Worm (Caenorhabditis elegans) whole organism, L2 larva: ENCODE measurements around the gene cng-2.

Source experiments
- C34F6.9 ChIP-seq: fragments of 150-350 bp; optimal IDR thresholded peaks from 2 replicates; lab custom pipeline; 2014; ENCODE audit warnings: missing biosample characterization, missing genetic modification characterization
- F13H6.1 ChIP-seq: sonication (generic microtip); optimal IDR thresholded peaks from 2 replicates; lab custom pipeline; 2016; ENCODE audit warnings: missing genetic modification characterization, missing compliant biosample characterization
- R02D3.7 ChIP-seq: fragments of 150-350 bp; optimal IDR thresholded peaks from 2 replicates; lab custom pipeline; 2014; ENCODE audit warnings: missing biosample characterization, missing genetic modification characterization
- ZK546.5 ChIP-seq: sonication (generic microtip); optimal IDR thresholded peaks from 2 replicates; lab custom pipeline; 2017; ENCODE audit warnings: missing biosample characterization, missing genetic modification characterization
- alr-1 ChIP-seq: fragments of 150-350 bp; optimal IDR thresholded peaks from 2 replicates; lab custom pipeline; 2014; ENCODE audit warnings: missing biosample characterization, missing genetic modification characterization
- ceh-82 ChIP-seq: fragments of 150-350 bp; optimal IDR thresholded peaks from 2 replicates; lab custom pipeline; 2014; ENCODE audit warnings: missing biosample characterization, missing genetic modification characterization
- crh-2 ChIP-seq: sonication (generic microtip); optimal IDR thresholded peaks from 2 replicates; lab custom pipeline; 2017; ENCODE audit warnings: missing biosample characterization, missing genetic modification characterization
- egl-27 ChIP-seq: sonication (generic microtip); optimal IDR thresholded peaks from 3 replicates; lab custom pipeline; 2017; ENCODE audit warnings: missing biosample characterization, missing genetic modification reagents, missing genetic modification characterization
- fos-1 ChIP-seq: fragments of 150-350 bp; optimal IDR thresholded peaks from 2 replicates; lab custom pipeline; 2014; ENCODE audit warnings: missing biosample characterization, missing genetic modification characterization
- lin-13 ChIP-seq: fragments of 150-350 bp; optimal IDR thresholded peaks from 2 replicates; lab custom pipeline; 2014; ENCODE audit warnings: missing biosample characterization, missing genetic modification reagents, missing genetic modification characterization
- lin-39 ChIP-seq: fragments of 150-350 bp; optimal IDR thresholded peaks from 2 replicates; lab custom pipeline; 2014; ENCODE audit warnings: missing biosample characterization, missing genetic modification reagents, missing genetic modification characterization
- lsy-2 ChIP-seq, 2 experiments: fragments of 150-350 bp in 1 of 2; sonication (generic microtip) in 1 of 2; optimal IDR thresholded peaks; 2 replicates each; lab custom pipeline; 2014 to 2017; ENCODE audit warnings: missing biosample characterization in 2 of 2, missing genetic modification characterization in 2 of 2
- mab-5 ChIP-seq: fragments of 150-350 bp; optimal IDR thresholded peaks from 2 replicates; lab custom pipeline; 2014; ENCODE audit warnings: missing biosample characterization, missing genetic modification characterization
- mbf-1 ChIP-seq: sonication (generic microtip); optimal IDR thresholded peaks from 2 replicates; lab custom pipeline; 2017; ENCODE audit warnings: missing biosample characterization, missing genetic modification characterization
- mdl-1 ChIP-seq, 2 experiments: fragments of 150-350 bp in 1 of 2; sonication (generic microtip) in 1 of 2; optimal IDR thresholded peaks; 2 replicates each; lab custom pipeline; 2017; ENCODE audit warnings: missing biosample characterization in 2 of 2, missing genetic modification characterization in 2 of 2
- nhr-11 ChIP-seq: fragments of 150-350 bp; optimal IDR thresholded peaks from 2 replicates; lab custom pipeline; 2014; ENCODE audit warnings: missing biosample characterization, missing genetic modification characterization
- nhr-12 ChIP-seq: fragments of 150-350 bp; optimal IDR thresholded peaks from 2 replicates; lab custom pipeline; 2014; ENCODE audit warnings: missing biosample characterization, missing genetic modification characterization
- nhr-21 ChIP-seq: fragments of 150-350 bp; optimal IDR thresholded peaks from 2 replicates; lab custom pipeline; 2014; ENCODE audit warnings: missing biosample characterization, missing genetic modification characterization
- nhr-23 ChIP-seq: fragments of 150-350 bp; optimal IDR thresholded peaks from 2 replicates; lab custom pipeline; 2014; ENCODE audit warnings: missing biosample characterization, missing genetic modification reagents, missing genetic modification characterization
- nhr-237 ChIP-seq: fragments of 150-350 bp; optimal IDR thresholded peaks from 2 replicates; lab custom pipeline; 2014; ENCODE audit warnings: missing biosample characterization, missing genetic modification characterization
- nhr-77 ChIP-seq: fragments of 150-350 bp; optimal IDR thresholded peaks from 2 replicates; lab custom pipeline; 2014; ENCODE audit warnings: missing biosample characterization, missing genetic modification characterization
- sem-4 ChIP-seq: fragments of 150-350 bp; optimal IDR thresholded peaks from 2 replicates; lab custom pipeline; 2014; ENCODE audit warnings: missing biosample characterization, missing genetic modification reagents, missing genetic modification characterization
- skn-1 ChIP-seq: sonication (generic microtip); optimal IDR thresholded peaks from 2 replicates; lab custom pipeline; 2017; ENCODE audit warnings: missing biosample characterization, missing genetic modification characterization
- sma-9 ChIP-seq, 2 experiments: fragments of 150-350 bp in 1 of 2; sonication (generic microtip) in 1 of 2; optimal IDR thresholded peaks; 2 replicates each; lab custom pipeline; 2014 to 2016; ENCODE audit warnings: missing genetic modification characterization in 2 of 2, mild to moderate bottlenecking in 1 of 2, missing biosample characterization in 1 of 2, missing compliant biosample characterization in 1 of 2, missing genetic modification reagents in 1 of 2, moderate library complexity in 1 of 2
- snpc-4 ChIP-seq: fragments of 150-350 bp; optimal IDR thresholded peaks from 2 replicates; lab custom pipeline; 2014; ENCODE audit warnings: missing biosample characterization, missing genetic modification characterization
- unc-55 ChIP-seq: fragments of 150-350 bp; sonication (generic microtip); optimal IDR thresholded peaks from 3 replicates; lab custom pipeline; 2014; ENCODE audit warnings: missing biosample characterization, missing genetic modification reagents, missing genetic modification characterization
- zag-1 ChIP-seq: fragments of 150-350 bp; optimal IDR thresholded peaks from 2 replicates; lab custom pipeline; 2014; ENCODE audit warnings: missing biosample characterization, missing genetic modification characterization
- ztf-1 ChIP-seq: fragments of 200-800 bp; sonication (Bioruptor generic); conservative IDR thresholded peaks from 2 replicates; pipeline ENCODE4 v1.3.6; 2022; ENCODE audit warnings: missing genetic modification characterization, missing compliant biosample characterization
- ztf-11 ChIP-seq: sonication (generic microtip); optimal IDR thresholded peaks from 2 replicates; lab custom pipeline; 2017; ENCODE audit warnings: missing biosample characterization, missing genetic modification characterization
- ztf-4 ChIP-seq: fragments of 150-350 bp; optimal IDR thresholded peaks from 2 replicates; lab custom pipeline; 2014; ENCODE audit warnings: missing biosample characterization, missing genetic modification characterization

cng-2 gene

DNA sequence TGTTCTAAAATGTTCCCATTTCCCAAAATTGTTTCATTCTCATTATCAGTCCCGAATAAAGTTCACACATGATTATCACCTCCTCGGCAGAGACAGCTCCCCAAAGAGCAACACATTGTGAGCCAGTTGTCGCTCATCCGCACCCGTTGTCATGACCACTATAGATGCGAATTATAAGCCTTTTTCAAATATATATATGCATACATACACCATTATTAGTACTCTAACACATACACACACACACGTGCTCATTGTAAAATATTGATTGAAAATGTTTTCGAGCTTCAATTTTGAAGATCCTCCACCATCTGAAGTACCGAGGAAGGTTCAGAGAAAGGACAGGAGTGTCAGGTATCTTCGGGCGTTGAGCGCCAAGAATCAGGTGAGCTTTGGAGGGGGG, at the start of gene cng-2, which contains the start of gene Y76B12C.9:
cng-2 (plus strand) TSS at position 218 of the 400 bp plus-strand sequence.
Y76B12C.9 (minus strand) TSS at position 101 of the 400 bp plus-strand sequence.
- TF ChIP-seq nhr-77 (tag; lab: Kevin White, UChicago) (no peak), ceh-82 (tag; lab: Kevin White, UChicago) (no peak), ztf-4 (tag; lab: Kevin White, UChicago) (no peak), skn-1 (tag; lab: Kevin White, UChicago) (no peak), C34F6.9 (tag; lab: Kevin White, UChicago) (no peak), lin-39 (tag; lab: Kevin White, UChicago) (no peak), lsy-2 (tag; optimal IDR thresholded peaks at IDR 0.05; lab: Kevin White, UChicago) (no peak), R02D3.7 (tag; lab: Kevin White, UChicago) (no peak), egl-27 (tag; lab: Kevin White, UChicago) (no peak), zag-1 (tag; lab: Kevin White, UChicago) (no peak), unc-55 (no peak), nhr-23 (tag; lab: Kevin White, UChicago) (no peak), nhr-11 (tag; lab: Kevin White, UChicago) (no peak), ztf-1 (GFP tag; lab: Robert Waterston, UW) (no peak), nhr-237 (tag; lab: Kevin White, UChicago) (no peak), fos-1 (tag; lab: Kevin White, UChicago) (no peak)

DNA sequence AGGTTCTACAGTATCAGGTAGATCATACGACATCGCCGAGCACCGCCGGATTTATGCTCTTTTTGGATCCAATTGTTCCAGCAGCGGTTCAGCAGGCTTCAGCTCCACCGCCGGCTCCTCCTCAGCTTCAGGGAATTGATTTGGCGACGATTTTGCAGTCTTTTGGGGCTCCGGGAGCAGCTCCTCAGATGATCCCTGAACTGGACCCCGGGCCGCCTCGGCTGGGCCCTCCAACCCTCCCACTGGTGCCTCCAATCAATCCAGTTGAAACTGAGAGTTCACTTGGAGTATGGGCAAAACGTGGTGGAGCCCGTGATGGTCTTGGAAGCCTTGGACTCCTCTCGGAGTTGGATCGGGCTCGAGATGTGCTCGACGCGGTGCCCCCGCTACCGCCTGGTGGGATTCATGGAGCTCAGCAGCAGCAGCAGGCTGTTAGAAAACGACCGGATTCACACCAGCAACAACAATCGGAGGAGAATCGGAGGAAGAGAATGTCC, 46.1 kb upstream of the cng-2 start:
- TF ChIP-seq sem-4 (tag; lab: Kevin White, UChicago), result no peak
- no peak for TF ChIP-seq unc-55

DNA sequence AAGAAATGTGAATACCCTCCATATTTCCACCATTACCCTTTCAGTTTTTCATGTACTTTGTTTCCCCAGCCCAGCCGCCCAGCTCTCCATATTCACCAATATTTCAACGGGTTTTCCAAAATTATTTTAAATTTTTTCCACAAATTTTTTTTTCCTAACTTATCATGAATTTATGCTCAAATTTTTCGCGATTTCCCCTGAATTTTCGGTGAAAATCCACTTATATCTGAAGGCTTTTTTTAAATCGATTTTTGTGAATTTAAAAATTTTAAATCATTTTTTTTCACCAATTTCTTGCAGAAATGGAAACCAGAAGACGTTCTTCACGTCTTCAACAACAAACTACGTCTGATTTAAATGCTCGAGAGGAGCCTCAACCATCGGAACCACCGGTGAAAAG, 44.2 kb upstream of the cng-2 start, which contains the start of gene xpc-1:
xpc-1 (plus strand) TSS at position 301 of the 400 bp plus-strand sequence.
- TF ChIP-seq nhr-21, result no peak
- TF ChIP-seq F13H6.1 (tag; lab: Kevin White, UChicago), result no peak
- TF ChIP-seq nhr-237 (tag; lab: Kevin White, UChicago), result no peak
- TF ChIP-seq nhr-77 (tag; lab: Kevin White, UChicago), result no peak
- TF ChIP-seq mbf-1, result no peak
- TF ChIP-seq skn-1 (tag; lab: Kevin White, UChicago), result no peak
- TF ChIP-seq crh-2 (tag; lab: Kevin White, UChicago), result no peak
- TF ChIP-seq mab-5 (tag; lab: Kevin White, UChicago), result no peak
- TF ChIP-seq lin-39 (tag; lab: Kevin White, UChicago), result no peak

DNA sequence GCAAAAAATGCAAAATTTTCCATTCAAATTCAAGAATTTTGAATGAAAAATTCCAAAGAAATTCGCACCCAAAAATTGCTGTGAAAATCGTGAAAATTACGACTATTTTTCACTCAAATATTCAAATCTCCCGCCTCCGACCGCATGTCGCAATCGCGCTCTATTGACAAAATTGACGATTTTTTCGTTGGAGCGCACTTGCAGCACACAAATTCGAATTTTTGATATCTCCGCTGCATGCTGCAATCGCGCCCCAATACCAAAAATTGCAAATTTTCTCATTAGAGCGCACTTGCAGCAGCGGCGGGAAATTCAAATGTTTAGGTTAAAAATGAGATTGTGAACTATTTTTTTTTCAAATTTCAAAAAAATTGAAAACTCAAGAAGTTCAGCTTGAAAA, 39.2 kb upstream of the cng-2 start:
- TF ChIP-seq mdl-1 (tag; optimal IDR thresholded peaks at IDR 0.05; lab: Kevin White, UChicago) (no peak), zag-1 (tag; lab: Kevin White, UChicago) (no peak)

DNA sequence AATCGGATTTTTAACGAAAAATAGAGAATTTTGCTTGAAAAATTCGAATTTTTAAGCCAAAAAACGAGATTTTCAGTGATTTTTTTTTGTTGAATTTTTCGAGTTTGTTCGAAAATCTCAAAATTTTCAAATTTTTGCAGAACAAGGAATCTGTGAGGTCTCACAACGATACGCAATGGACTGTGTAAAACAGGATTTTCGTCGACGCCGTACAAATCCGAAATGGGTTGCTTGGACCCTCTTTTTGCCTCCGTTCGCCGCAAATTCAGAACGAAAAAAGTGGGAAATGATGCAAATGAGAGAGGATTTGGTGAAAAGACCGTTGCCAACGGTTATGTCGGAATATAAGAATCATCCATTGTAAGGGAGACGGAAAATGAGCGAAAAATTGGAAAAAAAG, 34.7 kb upstream of the cng-2 start:
- TF ChIP-seq skn-1 (tag; lab: Kevin White, UChicago), result no peak
- TF ChIP-seq alr-1 (tag; lab: Kevin White, UChicago), result no peak
- no peak for TF ChIP-seq ztf-11 (tag; lab: Kevin White, UChicago)
- no peak for TF ChIP-seq nhr-11 (tag; lab: Kevin White, UChicago)
- no peak for TF ChIP-seq sma-9 (GFP tag; optimal IDR thresholded peaks at IDR 0.05; lab: Kevin White, UChicago)
- TF ChIP-seq sma-9 (tag; optimal IDR thresholded peaks at IDR 0.05; lab: Kevin White, UChicago), result no peak
- no peak for TF ChIP-seq lin-13 (GFP tag; lab: Kevin White, UChicago)
- TF ChIP-seq ztf-4 (tag; lab: Kevin White, UChicago), result no peak
- TF ChIP-seq ZK546.5, result no peak
- no peak for TF ChIP-seq nhr-237 (tag; lab: Kevin White, UChicago)
- TF ChIP-seq snpc-4 (tag; lab: Kevin White, UChicago), result no peak
- no peak for TF ChIP-seq F13H6.1 (tag; lab: Kevin White, UChicago)
- TF ChIP-seq mbf-1, result no peak
- TF ChIP-seq ceh-82 (tag; lab: Kevin White, UChicago), result no peak
- TF ChIP-seq nhr-12 (tag; lab: Kevin White, UChicago), result no peak
- TF ChIP-seq fos-1 (tag; lab: Kevin White, UChicago), result no peak

DNA sequence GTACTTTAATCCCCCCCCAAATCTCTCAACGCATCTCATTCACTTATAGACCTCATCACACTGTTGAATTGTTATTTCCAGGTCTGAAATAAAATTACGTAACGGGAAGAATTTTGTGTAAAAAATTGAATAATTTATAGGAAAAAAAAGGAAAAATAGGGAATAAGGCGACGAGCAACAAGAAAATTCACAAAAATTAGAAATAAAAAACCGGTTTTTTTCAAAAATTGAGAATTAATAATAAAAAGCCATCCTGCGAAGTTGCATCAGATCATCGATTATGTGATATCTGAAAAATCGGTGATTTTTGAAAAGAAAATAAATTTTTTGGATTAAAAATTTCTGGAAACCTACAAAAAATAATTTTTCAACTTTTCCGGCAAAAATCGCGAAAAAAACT, 28.1 kb upstream of the cng-2 start:
- TF ChIP-seq unc-55, result no peak
- TF ChIP-seq, all 48 proteins: peak for 0
